Fruit fly (Drosophila melanogaster) whole organism: ENCODE data around the gene CG13297.

Source experiments
- EcR ChIP-seq, 2 experiments: fragments of >200 bp; optimal IDR thresholded peaks; 2 replicates each; lab custom pipeline; 2017; ENCODE audit warnings: missing biosample characterization in 2 of 2, missing genetic modification characterization in 2 of 2, missing genetic modification reagents in 2 of 2
- pan ChIP-seq: fragments of >200 bp; optimal IDR thresholded peaks from 2 replicates; lab custom pipeline; 2017
- psq ChIP-seq: fragments of >200 bp; optimal IDR thresholded peaks from 2 replicates; lab custom pipeline; 2017

- no peak for TF ChIP-seq pan (lab: Kevin White, UChicago)
- TF ChIP-seq EcR (GFP tag; optimal IDR thresholded peaks at IDR 0.05; lab: Kevin White, UChicago) = no peak
- TF ChIP-seq psq (lab: Kevin White, UChicago) = no peak
Measured at dm6 chr3L:6124616-6125408, 32.4 kb downstream of the CG13297 start.
